Fruit fly (Drosophila melanogaster) whole organism, embryonic: ENCODE results near the gene wus.

ENCODE experiments used
- B-H1 ChIP-seq: fragments of 200-800 bp; sonication (Bioruptor generic); IDR thresholded peaks from 3 replicates; pipeline ENCODE4 v1.3.6; 2022; ENCODE audit warnings: missing biosample characterization, missing genetic modification characterization
- Bdp1 ChIP-seq: fragments of 200-800 bp; sonication (Bioruptor generic); optimal IDR thresholded peaks from 3 replicates; lab custom pipeline; 2016; ENCODE audit warnings: missing biosample characterization, missing genetic modification characterization
- Blimp-1 ChIP-seq: fragments of 200-800 bp; sonication (Bioruptor generic); optimal IDR thresholded peaks from 3 replicates; lab custom pipeline; 2018; ENCODE audit warnings: missing biosample characterization, missing genetic modification characterization, mild to moderate bottlenecking, moderate library complexity, missing genetic modification reagents
- CG10431 ChIP-seq: fragments of 200-800 bp; sonication (Bioruptor generic); optimal IDR thresholded peaks from 3 replicates; lab custom pipeline; 2018; ENCODE audit warnings: missing biosample characterization, mild to moderate bottlenecking, missing genetic modification characterization
- CG12236 ChIP-seq: fragments of 200-800 bp; sonication (Bioruptor generic); optimal IDR thresholded peaks from 2 replicates; lab custom pipeline; 2016; ENCODE audit warnings: missing biosample characterization, missing genetic modification characterization
- CG12769 ChIP-seq: fragments of 200-800 bp; sonication (Bioruptor generic); optimal IDR thresholded peaks from 2 replicates; lab custom pipeline; 2019; ENCODE audit warnings: missing biosample characterization, mild to moderate bottlenecking, missing genetic modification characterization, moderate library complexity
- CG15514 ChIP-seq: fragments of 200-800 bp; sonication (Bioruptor generic); optimal IDR thresholded peaks from 3 replicates; lab custom pipeline; 2017; ENCODE audit warnings: missing biosample characterization, missing genetic modification characterization, mild to moderate bottlenecking, moderate library complexity, missing genetic modification reagents
- CG16815 ChIP-seq: fragments of 200-800 bp; sonication (Bioruptor generic); optimal IDR thresholded peaks from 3 replicates; lab custom pipeline; 2017; ENCODE audit warnings: missing biosample characterization, mild to moderate bottlenecking, missing genetic modification characterization
- CG2202 ChIP-seq: fragments of 200-800 bp; sonication (Bioruptor generic); optimal IDR thresholded peaks from 2 replicates; lab custom pipeline; 2018; ENCODE audit warnings: missing biosample characterization, mild to moderate bottlenecking, missing genetic modification characterization
- CG2875 ChIP-seq: fragments of 200-800 bp; sonication (Bioruptor generic); optimal IDR thresholded peaks from 2 replicates; lab custom pipeline; 2017; ENCODE audit warnings: missing biosample characterization, mild to moderate bottlenecking, missing genetic modification characterization, missing genetic modification reagents
- CG3726 ChIP-seq: fragments of 200-800 bp; sonication (Bioruptor generic); IDR thresholded peaks from 3 replicates; pipeline ENCODE4, ENCODE4 v1.3.6; 2022; ENCODE audit warnings: missing biosample characterization, missing genetic modification characterization
- CG3838 ChIP-seq: fragments of 200-800 bp; sonication (Bioruptor generic); optimal IDR thresholded peaks from 3 replicates; lab custom pipeline; 2016; ENCODE audit warnings: missing biosample characterization, missing genetic modification characterization
- CG6272 ChIP-seq: fragments of 200-800 bp; sonication (Bioruptor generic); IDR thresholded peaks from 2 replicates; pipeline ENCODE4 v1.3.6; 2022; ENCODE audit warnings: missing biosample characterization, missing genetic modification characterization
- CG6683 ChIP-seq: fragments of 200-800 bp; sonication (Bioruptor generic); optimal IDR thresholded peaks from 2 replicates; lab custom pipeline; 2017; ENCODE audit warnings: missing biosample characterization, mild to moderate bottlenecking, missing genetic modification characterization, missing genetic modification reagents
- CG6854 ChIP-seq: fragments of 200-800 bp; sonication (Bioruptor generic); optimal IDR thresholded peaks from 3 replicates; lab custom pipeline; 2017; ENCODE audit warnings: missing biosample characterization, mild to moderate bottlenecking, missing genetic modification characterization
- CG8478 ChIP-seq: fragments of >200 bp; optimal IDR thresholded peaks from 2 replicates; lab custom pipeline; 2018
- CG9609 ChIP-seq: fragments of 200-800 bp; sonication (Bioruptor generic); optimal IDR thresholded peaks from 3 replicates; lab custom pipeline; 2016; ENCODE audit warnings: missing biosample characterization, missing genetic modification characterization
- CG9727 ChIP-seq: fragments of 200-800 bp; sonication (Bioruptor generic); optimal IDR thresholded peaks from 3 replicates; lab custom pipeline; 2017; ENCODE audit warnings: missing biosample characterization, mild to moderate bottlenecking, missing genetic modification characterization
- CTCF ChIP-seq: fragments of 200-800 bp; sonication (Bioruptor generic); optimal IDR thresholded peaks from 2 replicates; lab custom pipeline; 2017; ENCODE audit warnings: missing biosample characterization, mild to moderate bottlenecking, missing genetic modification characterization, moderate library complexity
- D19A ChIP-seq: fragments of 200-800 bp; optimal IDR thresholded peaks from 3 replicates; lab custom pipeline; 2019; ENCODE audit warnings: missing biosample characterization, mild to moderate bottlenecking, missing genetic modification characterization, moderate library complexity
- Dad ChIP-seq: fragments of 200-800 bp; sonication (Bioruptor generic); optimal IDR thresholded peaks from 3 replicates; lab custom pipeline; 2016; ENCODE audit warnings: missing biosample characterization, missing genetic modification characterization
- Deaf1 ChIP-seq: fragments of 200-800 bp; optimal IDR thresholded peaks from 3 replicates; lab custom pipeline; 2019; ENCODE audit warnings: missing biosample characterization, mild to moderate bottlenecking, missing genetic modification characterization, moderate library complexity
- Doc2 ChIP-seq: fragments of 200-800 bp; sonication (Bioruptor generic); IDR thresholded peaks from 2 replicates; pipeline ENCODE4 v1.3.6; 2022; ENCODE audit warnings: missing biosample characterization, missing genetic modification characterization
- Lhr ChIP-seq: fragments of 200-800 bp; sonication (Bioruptor generic); optimal IDR thresholded peaks from 3 replicates; lab custom pipeline; 2017; ENCODE audit warnings: mild to moderate bottlenecking, missing biosample characterization, missing genetic modification reagents, missing genetic modification characterization
- Usf ChIP-seq: fragments of 200-800 bp; sonication (Bioruptor generic); optimal IDR thresholded peaks from 2 replicates; lab custom pipeline; 2017; ENCODE audit warnings: missing genotype, missing biosample characterization, missing genetic modification characterization
- Vsx1 ChIP-seq: fragments of 200-800 bp; sonication (Bioruptor generic); optimal IDR thresholded peaks from 2 replicates; lab custom pipeline; 2017; ENCODE audit warnings: missing biosample characterization, mild to moderate bottlenecking, missing genetic modification characterization, missing genetic modification reagents
- YL-1 ChIP-seq: fragments of 200-800 bp; sonication (Bioruptor generic); optimal IDR thresholded peaks from 3 replicates; lab custom pipeline; 2017; ENCODE audit warnings: missing biosample characterization, mild to moderate bottlenecking, missing genetic modification characterization
- ato ChIP-seq: fragments of 200-800 bp; sonication (Bioruptor generic); IDR thresholded peaks from 2 replicates; pipeline ENCODE4 v1.3.6; 2022; ENCODE audit warnings: missing biosample characterization, missing genetic modification characterization; ENCODE audit not compliant: partially characterized antibody
- bbx ChIP-seq: fragments of 200-800 bp; sonication (Bioruptor generic); IDR thresholded peaks from 2 replicates; pipeline ENCODE4 v1.3.6; 2022; ENCODE audit warnings: missing biosample characterization, missing genetic modification characterization; ENCODE audit not compliant: partially characterized antibody
- bcd ChIP-seq: fragments of 200-800 bp; sonication (Bioruptor generic); optimal IDR thresholded peaks from 2 replicates; lab custom pipeline; 2017; ENCODE audit warnings: missing biosample characterization, mild to moderate bottlenecking, missing genetic modification characterization
- disco-r ChIP-seq: fragments of 200-800 bp; sonication (Bioruptor generic); optimal IDR thresholded peaks from 2 replicates; lab custom pipeline; 2016; ENCODE audit warnings: missing biosample characterization, missing genetic modification characterization
- dmrt11E ChIP-seq: fragments of 200-800 bp; sonication (Bioruptor generic); optimal IDR thresholded peaks from 3 replicates; lab custom pipeline; 2018; ENCODE audit warnings: missing biosample characterization, mild to moderate bottlenecking, missing genetic modification characterization, moderate library complexity
- gro ChIP-seq: fragments of 200-800 bp; sonication (Bioruptor generic); optimal IDR thresholded peaks from 2 replicates; lab custom pipeline; 2016; ENCODE audit warnings: missing biosample characterization, missing genetic modification characterization
- hth ChIP-seq: fragments of >200 bp; optimal IDR thresholded peaks from 2 replicates; lab custom pipeline; 2017; ENCODE audit warnings: inconsistent platforms
- kay ChIP-seq: fragments of 200-800 bp; sonication (Bioruptor generic); optimal IDR thresholded peaks from 2 replicates; lab custom pipeline; 2016; ENCODE audit warnings: missing biosample characterization, missing genetic modification characterization
- lbe ChIP-seq: fragments of 200-800 bp; sonication (Bioruptor generic); optimal IDR thresholded peaks from 2 replicates; lab custom pipeline; 2016; ENCODE audit warnings: missing biosample characterization, mild to moderate bottlenecking, missing genetic modification characterization
- lov ChIP-seq, 2 experiments: fragments of 200-800 bp in 1 of 2; fragments of >200 bp in 1 of 2; sonication (Bioruptor generic) in 1 of 2; IDR thresholded peaks in 1 of 2; optimal IDR thresholded peaks in 1 of 2; 2 replicates in 1 of 2; 3 replicates in 1 of 2; pipeline versions ENCODE4 v1.3.6 to Lab custom; 2017 to 2022; ENCODE audit warnings: missing biosample characterization in 1 of 2, missing genetic modification characterization in 1 of 2
- nmo ChIP-seq: fragments of 200-800 bp; sonication (Bioruptor generic); optimal IDR thresholded peaks from 2 replicates; lab custom pipeline; 2018; ENCODE audit warnings: missing biosample characterization, mild to moderate bottlenecking, missing genetic modification characterization, moderate library complexity
- nom ChIP-seq: fragments of 200-800 bp; sonication (Bioruptor generic); optimal IDR thresholded peaks from 2 replicates; lab custom pipeline; 2017; ENCODE audit warnings: missing biosample characterization, missing genetic modification characterization, mild to moderate bottlenecking, moderate library complexity, missing genetic modification reagents
- phol ChIP-seq: fragments of 200-800 bp; sonication (Bioruptor generic); optimal IDR thresholded peaks from 3 replicates; lab custom pipeline; 2018; ENCODE audit warnings: missing biosample characterization, mild to moderate bottlenecking, missing genetic modification characterization, moderate library complexity
- pum ChIP-seq: fragments of 200-800 bp; sonication (Bioruptor generic); optimal IDR thresholded peaks from 2 replicates; lab custom pipeline; 2016; ENCODE audit warnings: missing biosample characterization, missing genetic modification characterization
- rib ChIP-seq: fragments of 200-800 bp; sonication (Bioruptor generic); IDR thresholded peaks from 2 replicates; pipeline ENCODE4 v1.3.6; 2022; ENCODE audit warnings: missing biosample characterization, missing genetic modification characterization
- row ChIP-seq: fragments of 200-800 bp; sonication (Bioruptor generic); IDR thresholded peaks from 3 replicates; pipeline ENCODE4 v1.3.6; 2022; ENCODE audit warnings: missing biosample characterization, missing genetic modification characterization
- slp2 ChIP-seq: fragments of 200-800 bp; sonication (Bioruptor generic); optimal IDR thresholded peaks from 2 replicates; lab custom pipeline; 2016; ENCODE audit warnings: missing biosample characterization, missing genetic modification characterization
- tll ChIP-seq, 2 experiments: fragments of 200-800 bp in 1 of 2; fragments of >200 bp in 1 of 2; sonication (Bioruptor generic) in 1 of 2; optimal IDR thresholded peaks; 2 replicates each; lab custom pipeline; 2017 to 2019; ENCODE audit warnings: missing biosample characterization in 2 of 2, missing genetic modification characterization in 2 of 2, mild to moderate bottlenecking in 1 of 2, moderate library complexity in 1 of 2
- toy ChIP-seq: fragments of 200-800 bp; sonication (Bioruptor generic); IDR thresholded peaks from 2 replicates; pipeline ENCODE4 v1.3.6; 2022; ENCODE audit warnings: missing biosample characterization, missing genetic modification characterization
- twi ChIP-seq: fragments of 200-800 bp; optimal IDR thresholded peaks from 2 replicates; lab custom pipeline; 2019; ENCODE audit warnings: missing biosample characterization, mild to moderate bottlenecking, missing genetic modification characterization, moderate library complexity
- vnd ChIP-seq: fragments of 200-800 bp; sonication (Bioruptor generic); IDR thresholded peaks from 3 replicates; pipeline ENCODE4 v1.3.6; 2022; ENCODE audit warnings: missing biosample characterization, missing genetic modification characterization; ENCODE audit not compliant: partially characterized antibody
- vvl ChIP-seq: fragments of 200-800 bp; sonication (Bioruptor generic); IDR thresholded peaks from 2 replicates; pipeline ENCODE4 v1.3.6; 2022; ENCODE audit warnings: missing biosample characterization, missing genetic modification characterization
- wdn ChIP-seq: fragments of 200-800 bp; sonication (Bioruptor generic); IDR thresholded peaks from 2 replicates; pipeline ENCODE4 v1.3.6; 2022; ENCODE audit warnings: missing biosample characterization, missing genetic modification characterization
- zf30C ChIP-seq: fragments of 200-800 bp; sonication (Bioruptor generic); optimal IDR thresholded peaks from 3 replicates; lab custom pipeline; 2018; ENCODE audit warnings: missing biosample characterization, mild to moderate bottlenecking, missing genetic modification characterization

Gene wus

DNA sequence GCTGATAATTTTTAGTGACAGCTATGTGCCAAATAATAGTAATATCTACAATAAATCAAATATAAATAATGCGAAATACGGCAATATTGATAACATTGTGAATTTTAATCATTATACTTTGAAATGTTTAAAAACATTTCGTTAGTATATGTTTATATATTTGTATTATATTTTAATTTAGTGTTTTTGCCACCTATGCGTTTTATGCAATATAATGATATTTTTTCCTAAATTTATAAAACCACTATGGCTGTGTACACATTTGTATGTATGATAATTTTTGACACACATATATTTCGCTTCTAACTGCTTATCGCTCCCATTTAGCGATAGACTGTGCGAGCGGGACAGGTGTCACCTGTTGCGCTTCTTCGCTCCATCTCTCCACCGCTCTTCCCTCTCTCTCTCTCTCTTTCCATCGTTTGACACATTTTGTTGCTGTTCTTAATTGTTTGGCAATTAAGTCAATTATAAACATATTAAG, 3.4 kb upstream of the wus start (continued):
- TF ChIP-seq nmo (GFP tag; lab: Kevin White, UChicago) (peak; percentile 64), phol (tag; lab: Kevin White, UChicago) (peak; percentile 52), zf30C (GFP tag; lab: Kevin White, UChicago) (no peak), CTCF (GFP tag; lab: Kevin White, UChicago) (no peak), CG2875 (no peak), CG16815 (GFP tag; lab: Kevin White, UChicago) (peak; percentile 33), Doc2 (GFP tag; lab: Robert Waterston, UW) (no peak), gro (GFP tag; lab: Kevin White, UChicago) (no peak), tll (GFP tag; optimal IDR thresholded peaks at IDR 0.05; lab: Kevin White, UChicago) (no peak), CG9727 (GFP tag; lab: Kevin White, UChicago) (peak; percentile 62), nom (GFP tag; lab: Kevin White, UChicago) (no peak), Blimp-1 (GFP tag; lab: Kevin White, UChicago) (peak; percentile 44), bbx (GFP tag; lab: Robert Waterston, UW) (no peak), Deaf1 (peak; percentile 57), dmrt11E (tag; lab: Kevin White, UChicago) (no peak), CG10431 (no peak), CG15514 (GFP tag; lab: Kevin White, UChicago) (peak; percentile 21), wdn (GFP tag; lab: Robert Waterston, UW) (no peak), Vsx1 (GFP tag; lab: Kevin White, UChicago) (peak; percentile 16), Usf (peak; percentile 9), disco-r (GFP tag; lab: Kevin White, UChicago) (no peak), Dad (no peak), ato (no peak), CG2202 (tag; lab: Kevin White, UChicago) (no peak), CG6854 (GFP tag; lab: Kevin White, UChicago) (peak; percentile 57), B-H1 (no peak; the same call in 2 of the 3 replicates), vvl (GFP tag; lab: Robert Waterston, UW) (peak; percentile 66), CG3838 (no peak), kay (GFP tag; lab: Kevin White, UChicago) (no peak), twi (peak; percentile 19), lov (optimal IDR thresholded peaks at IDR 0.05; lab: Kevin White, UChicago) (no peak), lov (GFP tag; IDR thresholded peaks at IDR 0.05; lab: Robert Waterston, UW) (no peak), CG8478 (lab: Kevin White, UChicago) (no peak), hth (lab: Kevin White, UChicago) (no peak), vnd (GFP tag; lab: Robert Waterston, UW) (no peak), slp2 (no peak), pum (no peak), CG12236 (GFP tag; lab: Kevin White, UChicago) (no peak), rib (GFP tag; lab: Robert Waterston, UW) (peak; percentile 30; the same call in 1 of the 2 replicates), toy (GFP tag; lab: Robert Waterston, UW) (0 out of 2 replicates have a peak, but pooled peaks have one; percentile 34), CG3726 (no peak), CG9609 (GFP tag; lab: Kevin White, UChicago) (no peak), Bdp1 (GFP tag; lab: Kevin White, UChicago) (no peak), lbe (GFP tag; lab: Kevin White, UChicago) (no peak), Lhr (no peak), CG12769 (tag; lab: Kevin White, UChicago) (peak; percentile 35), row (GFP tag; lab: Robert Waterston, UW) (peak; percentile 72), YL-1 (GFP tag; lab: Kevin White, UChicago) (no peak), CG6272 (no peak), bcd (GFP tag; lab: Kevin White, UChicago) (peak; percentile 54), CG6683 (GFP tag; lab: Kevin White, UChicago) (peak; percentile 54), D19A (tag; lab: Kevin White, UChicago) (peak; percentile 63)
